Worm (Caenorhabditis elegans) whole organism, L2 larva: ENCODE results near the gene C02B8.6.

ENCODE experiments used
- C34F6.9 ChIP-seq: fragments of 150-350 bp; optimal IDR thresholded peaks from 2 replicates; lab custom pipeline; 2014; ENCODE audit warnings: missing biosample characterization, missing genetic modification characterization
- F13H6.1 ChIP-seq: sonication (generic microtip); optimal IDR thresholded peaks from 2 replicates; lab custom pipeline; 2016; ENCODE audit warnings: missing genetic modification characterization, missing compliant biosample characterization
- R02D3.7 ChIP-seq: fragments of 150-350 bp; optimal IDR thresholded peaks from 2 replicates; lab custom pipeline; 2014; ENCODE audit warnings: missing biosample characterization, missing genetic modification characterization
- Y55F3AM.14 ChIP-seq: fragments of 200-800 bp; sonication (Bioruptor generic); optimal IDR thresholded peaks from 2 replicates; lab custom pipeline; 2018; ENCODE audit warnings: mild to moderate bottlenecking, missing genetic modification characterization, missing compliant biosample characterization
- ZK546.5 ChIP-seq: sonication (generic microtip); optimal IDR thresholded peaks from 2 replicates; lab custom pipeline; 2017; ENCODE audit warnings: missing biosample characterization, missing genetic modification characterization
- alr-1 ChIP-seq: fragments of 150-350 bp; optimal IDR thresholded peaks from 2 replicates; lab custom pipeline; 2014; ENCODE audit warnings: missing biosample characterization, missing genetic modification characterization
- aly-2 ChIP-seq: fragments of 150-350 bp; optimal IDR thresholded peaks from 2 replicates; lab custom pipeline; 2014; ENCODE audit warnings: missing biosample characterization, missing genetic modification characterization
- ama-1 ChIP-seq: fragments of 150-350 bp; optimal IDR thresholded peaks from 2 replicates; lab custom pipeline; 2018; ENCODE audit warnings: inconsistent platforms
- blmp-1 ChIP-seq: sonication (generic microtip); optimal IDR thresholded peaks from 2 replicates; lab custom pipeline; 2017; ENCODE audit warnings: missing genetic modification characterization, mild to moderate bottlenecking, missing compliant biosample characterization, antibody characterized with exemption, moderate library complexity; ENCODE audit not compliant: insufficient read depth
- crh-2 ChIP-seq: sonication (generic microtip); optimal IDR thresholded peaks from 2 replicates; lab custom pipeline; 2017; ENCODE audit warnings: missing biosample characterization, missing genetic modification characterization
- dmd-4 ChIP-seq: sonication (generic microtip); optimal IDR thresholded peaks from 2 replicates; lab custom pipeline; 2017; ENCODE audit warnings: missing biosample characterization, missing genetic modification characterization
- egl-27 ChIP-seq: sonication (generic microtip); optimal IDR thresholded peaks from 3 replicates; lab custom pipeline; 2017; ENCODE audit warnings: missing biosample characterization, missing genetic modification reagents, missing genetic modification characterization
- elt-1 ChIP-seq: fragments of 150-350 bp; optimal IDR thresholded peaks from 2 replicates; lab custom pipeline; 2014; ENCODE audit warnings: missing biosample characterization, missing genetic modification characterization
- fos-1 ChIP-seq: fragments of 150-350 bp; optimal IDR thresholded peaks from 2 replicates; lab custom pipeline; 2014; ENCODE audit warnings: missing biosample characterization, missing genetic modification characterization
- gmeb-1 ChIP-seq: fragments of 150-350 bp; optimal IDR thresholded peaks from 2 replicates; lab custom pipeline; 2014; ENCODE audit warnings: missing biosample characterization, missing genetic modification characterization
- lin-11 ChIP-seq: fragments of 150-350 bp; sonication (generic microtip); optimal IDR thresholded peaks from 2 replicates; lab custom pipeline; 2014; ENCODE audit warnings: missing biosample characterization, missing genetic modification characterization, inconsistent platforms, mixed read lengths
- lsy-2 ChIP-seq, 2 experiments: fragments of 150-350 bp in 1 of 2; sonication (generic microtip) in 1 of 2; optimal IDR thresholded peaks; 2 replicates each; lab custom pipeline; 2014 to 2017; ENCODE audit warnings: missing biosample characterization in 2 of 2, missing genetic modification characterization in 2 of 2
- mab-5 ChIP-seq: fragments of 150-350 bp; optimal IDR thresholded peaks from 2 replicates; lab custom pipeline; 2014; ENCODE audit warnings: missing biosample characterization, missing genetic modification characterization
- nhr-11 ChIP-seq: fragments of 150-350 bp; optimal IDR thresholded peaks from 2 replicates; lab custom pipeline; 2014; ENCODE audit warnings: missing biosample characterization, missing genetic modification characterization
- nhr-21 ChIP-seq: fragments of 150-350 bp; optimal IDR thresholded peaks from 2 replicates; lab custom pipeline; 2014; ENCODE audit warnings: missing biosample characterization, missing genetic modification characterization
- nhr-23 ChIP-seq: fragments of 150-350 bp; optimal IDR thresholded peaks from 2 replicates; lab custom pipeline; 2014; ENCODE audit warnings: missing biosample characterization, missing genetic modification reagents, missing genetic modification characterization
- nhr-237 ChIP-seq: fragments of 150-350 bp; optimal IDR thresholded peaks from 2 replicates; lab custom pipeline; 2014; ENCODE audit warnings: missing biosample characterization, missing genetic modification characterization
- nhr-25 ChIP-seq: fragments of 150-350 bp; sonication (generic microtip); optimal IDR thresholded peaks from 3 replicates; lab custom pipeline; 2014; ENCODE audit warnings: missing biosample characterization, missing genetic modification characterization
- peb-1 ChIP-seq: fragments of 150-350 bp; optimal IDR thresholded peaks from 2 replicates; lab custom pipeline; 2014; ENCODE audit warnings: missing biosample characterization, missing genetic modification characterization
- sem-4 ChIP-seq: fragments of 150-350 bp; optimal IDR thresholded peaks from 2 replicates; lab custom pipeline; 2014; ENCODE audit warnings: missing biosample characterization, missing genetic modification reagents, missing genetic modification characterization
- skn-1 ChIP-seq: sonication (generic microtip); optimal IDR thresholded peaks from 2 replicates; lab custom pipeline; 2017; ENCODE audit warnings: missing biosample characterization, missing genetic modification characterization
- sma-3 ChIP-seq: sonication (generic microtip); optimal IDR thresholded peaks from 2 replicates; lab custom pipeline; 2016; ENCODE audit warnings: missing genetic modification reagents, missing genetic modification characterization, missing compliant biosample characterization
- sma-9 ChIP-seq, 2 experiments: fragments of 150-350 bp in 1 of 2; sonication (generic microtip) in 1 of 2; optimal IDR thresholded peaks; 2 replicates each; lab custom pipeline; 2014 to 2016; ENCODE audit warnings: missing genetic modification characterization in 2 of 2, mild to moderate bottlenecking in 1 of 2, missing biosample characterization in 1 of 2, missing compliant biosample characterization in 1 of 2, missing genetic modification reagents in 1 of 2, moderate library complexity in 1 of 2
- snpc-4 ChIP-seq: fragments of 150-350 bp; optimal IDR thresholded peaks from 2 replicates; lab custom pipeline; 2014; ENCODE audit warnings: missing biosample characterization, missing genetic modification characterization
- unc-39 ChIP-seq: fragments of 150-350 bp; optimal IDR thresholded peaks from 2 replicates; lab custom pipeline; 2014; ENCODE audit warnings: missing biosample characterization, missing genetic modification characterization
- unc-62 ChIP-seq: fragments of 150-350 bp; optimal IDR thresholded peaks from 2 replicates; lab custom pipeline; 2014; ENCODE audit warnings: missing biosample characterization, missing genetic modification reagents, missing genetic modification characterization
- zag-1 ChIP-seq: fragments of 150-350 bp; optimal IDR thresholded peaks from 2 replicates; lab custom pipeline; 2014; ENCODE audit warnings: missing biosample characterization, missing genetic modification characterization
- ztf-1 ChIP-seq: fragments of 200-800 bp; sonication (Bioruptor generic); conservative IDR thresholded peaks from 2 replicates; pipeline ENCODE4 v1.3.6; 2022; ENCODE audit warnings: missing genetic modification characterization, missing compliant biosample characterization

Gene C02B8.6

ce11 chrX:8137779-8138178, 1.7 kb upstream of the C02B8.6 start, which contains the start of gene C02B8.7:
Gene C02B8.7 (minus strand): TSS chrX:8137879.
- no peak for TF ChIP-seq ama-1 (lab: Kevin White, UChicago)
- TF ChIP-seq fos-1 (tag; lab: Kevin White, UChicago): no peak
- no peak for TF ChIP-seq crh-2 (tag; lab: Kevin White, UChicago)
- no peak for TF ChIP-seq sem-4 (tag; lab: Kevin White, UChicago)
- no peak for TF ChIP-seq ztf-1
- no peak for TF ChIP-seq egl-27 (tag; lab: Kevin White, UChicago)
- TF ChIP-seq nhr-25 (tag; lab: Kevin White, UChicago): no peak
- TF ChIP-seq unc-62: no peak
- TF ChIP-seq nhr-21 (tag; lab: Kevin White, UChicago): no peak
- no peak for TF ChIP-seq lin-11
- TF ChIP-seq, all 48 proteins: peak for 0

ce11 chrX:8129543-8129942, 6.6 kb downstream of the C02B8.6 start, which contains the start of gene frpr-1:
Gene frpr-1 (minus strand): TSS chrX:8129643.
- no peak for TF ChIP-seq ztf-1
- TF ChIP-seq peb-1 (tag; lab: Kevin White, UChicago): no peak
- TF ChIP-seq lsy-2 (tag; optimal IDR thresholded peaks at IDR 0.05; lab: Kevin White, UChicago): no peak
- TF ChIP-seq alr-1: no peak
- no peak for TF ChIP-seq snpc-4 (tag; lab: Kevin White, UChicago)
- no peak for TF ChIP-seq sma-9 (GFP tag; optimal IDR thresholded peaks at IDR 0.05; lab: Kevin White, UChicago)
- TF ChIP-seq sma-9 (tag; optimal IDR thresholded peaks at IDR 0.05; lab: Kevin White, UChicago): no peak
- no peak for TF ChIP-seq R02D3.7
- TF ChIP-seq dmd-4 (tag; lab: Kevin White, UChicago): no peak
- TF ChIP-seq nhr-11 (tag; lab: Kevin White, UChicago): no peak
- TF ChIP-seq zag-1: no peak
- no peak for TF ChIP-seq blmp-1 (tag; lab: Kevin White, UChicago)
- no peak for TF ChIP-seq mab-5
- no peak for TF ChIP-seq gmeb-1 (tag; lab: Kevin White, UChicago)
- TF ChIP-seq ZK546.5 (tag; lab: Kevin White, UChicago): no peak
- no peak for TF ChIP-seq nhr-237
- TF ChIP-seq unc-39 (tag; lab: Kevin White, UChicago): no peak
- TF ChIP-seq ama-1 (lab: Kevin White, UChicago): no peak
- TF ChIP-seq F13H6.1 (tag; lab: Kevin White, UChicago): no peak
- TF ChIP-seq, all 48 proteins: peak for 0

ce11 chrX:8123194-8123593, 12.9 kb downstream of the C02B8.6 start, which contains the start of gene C02B8.12:
Gene C02B8.12 (minus strand): TSS chrX:8123368.
- TF ChIP-seq nhr-23 (tag; lab: Kevin White, UChicago): no peak
- TF ChIP-seq aly-2: no peak

ce11 chrX:8120281-8120680, 15.8 kb downstream of the C02B8.6 start:
- TF ChIP-seq C34F6.9 (tag; lab: Kevin White, UChicago) (no peak), skn-1 (tag; lab: Kevin White, UChicago) (no peak), gmeb-1 (tag; lab: Kevin White, UChicago) (no peak), nhr-237 (no peak), lin-11 (no peak), nhr-11 (tag; lab: Kevin White, UChicago) (no peak), elt-1 (tag; lab: Kevin White, UChicago) (no peak), sma-9 (GFP tag; optimal IDR thresholded peaks at IDR 0.05; lab: Kevin White, UChicago) (no peak), sma-9 (tag; optimal IDR thresholded peaks at IDR 0.05; lab: Kevin White, UChicago) (no peak)

- no peak for TF ChIP-seq Y55F3AM.14 (GFP tag; lab: Kevin White, UChicago)
- no peak for TF ChIP-seq nhr-21 (tag; lab: Kevin White, UChicago)
- TF ChIP-seq ama-1 (lab: Kevin White, UChicago): no peak
- no peak for TF ChIP-seq sma-9 (GFP tag; optimal IDR thresholded peaks at IDR 0.05; lab: Kevin White, UChicago)
- TF ChIP-seq sma-9 (tag; optimal IDR thresholded peaks at IDR 0.05; lab: Kevin White, UChicago): no peak
- no peak for TF ChIP-seq sma-3 (GFP tag; lab: Kevin White, UChicago)
- TF ChIP-seq ztf-1: no peak
- TF ChIP-seq lin-11: no peak
- TF ChIP-seq, all 48 proteins: peak for 0
Observed at ce11 chrX:8117827-8118317, 18.3 kb downstream of the C02B8.6 start.
